Worm (Caenorhabditis elegans) whole organism, mixed stage, embryonic: ENCODE results near the gene pqn-54.

Source experiments
- M03D4.4 ChIP-seq: sonication (generic microtip); optimal IDR thresholded peaks from 2 replicates; lab custom pipeline; 2017; ENCODE audit warnings: mild to moderate bottlenecking, missing genetic modification characterization, missing compliant biosample characterization
- blmp-1 ChIP-seq: fragments of 150-350 bp; optimal IDR thresholded peaks from 2 replicates; lab custom pipeline; 2014; ENCODE audit warnings: missing biosample characterization, missing genetic modification characterization
- ceh-39 ChIP-seq: fragments of 150-350 bp; optimal IDR thresholded peaks from 2 replicates; lab custom pipeline; 2014; ENCODE audit warnings: missing biosample characterization, missing genetic modification characterization
- ceh-43 ChIP-seq: fragments of 200-800 bp; sonication (Bioruptor generic); optimal IDR thresholded peaks from 2 replicates; lab custom pipeline; 2018; ENCODE audit warnings: mild to moderate bottlenecking, missing genetic modification characterization, moderate library complexity, missing compliant biosample characterization
- ceh-83 ChIP-seq: fragments of 200-800 bp; sonication (Bioruptor generic); optimal IDR thresholded peaks from 2 replicates; lab custom pipeline; 2018; ENCODE audit warnings: mild to moderate bottlenecking, missing genetic modification characterization, missing compliant biosample characterization
- cnd-1 ChIP-seq: fragments of 200-800 bp; sonication (Bioruptor generic); optimal IDR thresholded peaks from 2 replicates; lab custom pipeline; 2018; ENCODE audit warnings: mild to moderate bottlenecking, missing genetic modification characterization, missing compliant biosample characterization
- drap-1 ChIP-seq: fragments of 200-800 bp; sonication (Bioruptor generic); optimal IDR thresholded peaks from 3 replicates; lab custom pipeline; 2018; ENCODE audit warnings: mild to moderate bottlenecking, missing genetic modification characterization, missing compliant biosample characterization
- elt-1 ChIP-seq: sonication (generic microtip); optimal IDR thresholded peaks from 2 replicates; lab custom pipeline; 2017; ENCODE audit warnings: missing genetic modification characterization, mild to moderate bottlenecking, missing compliant biosample characterization, antibody characterized with exemption, moderate library complexity, borderline replicate concordance; ENCODE audit not compliant: insufficient read depth
- elt-3 ChIP-seq: fragments of 150-350 bp; optimal IDR thresholded peaks from 2 replicates; lab custom pipeline; 2014; ENCODE audit warnings: missing biosample characterization, missing genetic modification characterization
- flh-1 ChIP-seq: fragments of 200-800 bp; sonication (Bioruptor generic); optimal IDR thresholded peaks from 2 replicates; lab custom pipeline; 2018; ENCODE audit warnings: mild to moderate bottlenecking, missing genetic modification characterization, moderate library complexity, missing compliant biosample characterization
- ham-2 ChIP-seq: fragments of 200-800 bp; sonication (Bioruptor generic); optimal IDR thresholded peaks from 2 replicates; lab custom pipeline; 2018; ENCODE audit warnings: mild to moderate bottlenecking, missing genetic modification characterization, missing compliant biosample characterization
- hlh-1 ChIP-seq: fragments of 150-350 bp; optimal IDR thresholded peaks from 2 replicates; lab custom pipeline; 2014; ENCODE audit warnings: missing biosample characterization, missing genetic modification reagents, missing genetic modification characterization
- lin-13 ChIP-seq: fragments of 150-350 bp; optimal IDR thresholded peaks from 2 replicates; lab custom pipeline; 2014; ENCODE audit warnings: missing biosample characterization, missing genetic modification characterization
- lin-32 ChIP-seq: fragments of 200-800 bp; sonication (Bioruptor generic); optimal IDR thresholded peaks from 2 replicates; lab custom pipeline; 2018; ENCODE audit warnings: mild to moderate bottlenecking, missing genetic modification characterization, missing compliant biosample characterization
- lsy-2 ChIP-seq: fragments of 150-350 bp; optimal IDR thresholded peaks from 2 replicates; lab custom pipeline; 2014; ENCODE audit warnings: missing biosample characterization, missing genetic modification characterization
- mab-5 ChIP-seq: fragments of 150-350 bp; optimal IDR thresholded peaks from 2 replicates; lab custom pipeline; 2014; ENCODE audit warnings: missing biosample characterization, missing genetic modification characterization
- mep-1 ChIP-seq: fragments of 150-350 bp; optimal IDR thresholded peaks from 2 replicates; lab custom pipeline; 2017; ENCODE audit warnings: missing biosample characterization, missing genetic modification reagents, missing genetic modification characterization, inconsistent platforms
- mls-2 ChIP-seq: sonication (generic microtip); optimal IDR thresholded peaks from 2 replicates; lab custom pipeline; 2016; ENCODE audit warnings: mild to moderate bottlenecking, missing genetic modification characterization, moderate library complexity, missing compliant biosample characterization
- nhr-12 ChIP-seq: fragments of 150-350 bp; optimal IDR thresholded peaks from 2 replicates; lab custom pipeline; 2014; ENCODE audit warnings: missing biosample characterization, missing genetic modification characterization
- nhr-2 ChIP-seq: fragments of 150-350 bp; optimal IDR thresholded peaks from 2 replicates; lab custom pipeline; 2014; ENCODE audit warnings: missing biosample characterization, missing genetic modification characterization
- nhr-237 ChIP-seq: fragments of 150-350 bp; optimal IDR thresholded peaks from 2 replicates; lab custom pipeline; 2014; ENCODE audit warnings: missing biosample characterization, missing genetic modification characterization
- nhr-28 ChIP-seq: fragments of 150-350 bp; optimal IDR thresholded peaks from 2 replicates; lab custom pipeline; 2014; ENCODE audit warnings: missing biosample characterization, missing genetic modification characterization
- pha-4 ChIP-seq: fragments of 150-350 bp; optimal IDR thresholded peaks from 2 replicates; lab custom pipeline; 2018; ENCODE audit warnings: missing biosample characterization, missing genetic modification reagents, missing genetic modification characterization
- sem-2 ChIP-seq: fragments of 200-800 bp; sonication (Bioruptor generic); optimal IDR thresholded peaks from 2 replicates; lab custom pipeline; 2018; ENCODE audit warnings: mild to moderate bottlenecking, missing genetic modification characterization, missing compliant biosample characterization
- snpc-4 ChIP-seq: fragments of 150-350 bp; optimal IDR thresholded peaks from 2 replicates; lab custom pipeline; 2014; ENCODE audit warnings: missing biosample characterization, missing genetic modification characterization
- sptf-1 ChIP-seq: sonication (generic microtip); optimal IDR thresholded peaks from 2 replicates; lab custom pipeline; 2017; ENCODE audit warnings: mild to moderate bottlenecking, missing genetic modification characterization, moderate library complexity, missing compliant biosample characterization
- tbx-8 ChIP-seq: fragments of 200-800 bp; sonication (Bioruptor generic); optimal IDR thresholded peaks from 2 replicates; lab custom pipeline; 2018; ENCODE audit warnings: mild to moderate bottlenecking, missing genetic modification characterization, moderate library complexity, missing compliant biosample characterization
- unc-120 ChIP-seq: sonication (generic microtip); optimal IDR thresholded peaks from 2 replicates; lab custom pipeline; 2017; ENCODE audit warnings: missing genetic modification characterization, missing compliant biosample characterization; ENCODE audit not compliant: poor library complexity, severe bottlenecking
- unc-39 ChIP-seq: fragments of 150-350 bp; optimal IDR thresholded peaks from 2 replicates; lab custom pipeline; 2014; ENCODE audit warnings: missing biosample characterization, missing genetic modification characterization
- unc-62 ChIP-seq: fragments of 150-350 bp; optimal IDR thresholded peaks from 2 replicates; lab custom pipeline; 2014; ENCODE audit warnings: missing biosample characterization, missing genetic modification reagents, missing genetic modification characterization
- zip-8 ChIP-seq: fragments of 150-350 bp; optimal IDR thresholded peaks from 2 replicates; lab custom pipeline; 2014; ENCODE audit warnings: missing biosample characterization, missing genetic modification characterization
- ztf-11 ChIP-seq: fragments of 150-350 bp; optimal IDR thresholded peaks from 2 replicates; lab custom pipeline; 2014; ENCODE audit warnings: missing biosample characterization, missing genetic modification characterization

pqn-54 gene

DNA sequence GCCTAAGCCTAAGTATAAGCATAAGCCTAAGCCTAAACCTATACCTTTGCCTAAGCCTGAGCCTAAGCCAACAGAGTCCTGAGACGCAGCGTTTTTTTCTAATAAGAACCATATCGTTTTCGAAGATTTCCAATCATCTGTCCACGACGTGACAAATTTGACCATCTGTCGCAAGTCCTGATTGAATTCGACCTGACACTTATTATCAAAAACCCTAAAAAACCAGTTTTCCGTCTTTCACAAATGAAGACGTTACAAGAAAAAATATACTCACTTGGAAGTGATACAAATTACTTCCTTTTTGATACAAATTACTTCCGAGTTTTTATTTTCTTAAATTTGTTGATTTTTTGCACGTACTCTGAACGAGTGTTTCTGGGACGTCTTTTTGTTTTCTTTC, 26.6 kb upstream of the pqn-54 start:
- TF ChIP-seq nhr-12 (tag; lab: Kevin White, UChicago), result no peak
- TF ChIP-seq lin-32 (GFP tag; lab: Kevin White, UChicago), result no peak
- TF ChIP-seq elt-1 (tag; lab: Kevin White, UChicago), result no peak
- TF ChIP-seq lin-13 (tag; lab: Kevin White, UChicago), result no peak
- TF ChIP-seq elt-3 (tag; lab: Kevin White, UChicago), result no peak
- TF ChIP-seq M03D4.4 (tag; lab: Kevin White, UChicago), result no peak
- TF ChIP-seq ceh-83 (GFP tag; lab: Kevin White, UChicago), result no peak
- TF ChIP-seq ztf-11, result no peak
- no peak for TF ChIP-seq ceh-43 (GFP tag; lab: Kevin White, UChicago)
- TF ChIP-seq ceh-39 (tag; lab: Kevin White, UChicago), result no peak
- no peak for TF ChIP-seq blmp-1
- no peak for TF ChIP-seq sem-2
- no peak for TF ChIP-seq nhr-237 (tag; lab: Kevin White, UChicago)
- no peak for TF ChIP-seq lsy-2 (tag; lab: Kevin White, UChicago)
- TF ChIP-seq snpc-4 (tag; lab: Kevin White, UChicago), result no peak
- no peak for TF ChIP-seq nhr-28
- TF ChIP-seq cnd-1 (tag; lab: Kevin White, UChicago), result no peak
- TF ChIP-seq unc-120 (tag; lab: Kevin White, UChicago), result no peak
- no peak for TF ChIP-seq hlh-1 (tag; lab: Kevin White, UChicago)

DNA sequence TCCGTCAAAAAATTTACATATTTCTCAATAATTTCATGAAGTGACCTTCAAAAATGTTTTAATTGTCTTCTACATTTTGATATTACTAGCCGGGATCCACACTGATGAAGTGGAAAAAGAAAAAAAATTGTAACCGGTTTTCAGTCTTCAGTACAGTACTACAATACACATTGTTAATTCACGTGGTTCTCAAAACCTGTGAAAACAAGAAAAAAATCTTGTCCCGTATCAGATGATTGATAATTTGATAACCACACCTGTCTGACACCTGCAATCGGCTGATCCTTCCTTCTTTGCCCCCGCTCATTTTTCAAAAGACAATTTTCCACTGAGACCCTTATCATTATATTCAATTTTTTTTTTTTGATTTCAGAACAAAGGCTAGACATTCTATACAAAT, 26.0 kb upstream of the pqn-54 start, which contains the start of gene R09B5.11:
Gene R09B5.11, plus strand, starts transcription at position 374 of the 400 bp plus-strand sequence.
- no peak for TF ChIP-seq sem-2
- no peak for TF ChIP-seq nhr-28
- TF ChIP-seq nhr-2 (tag; lab: Kevin White, UChicago), result no peak
- TF ChIP-seq blmp-1, result no peak
- TF ChIP-seq nhr-12 (tag; lab: Kevin White, UChicago), result no peak
- TF ChIP-seq pha-4 (tag; lab: Kevin White, UChicago), result no peak
- TF ChIP-seq flh-1, result no peak
- no peak for TF ChIP-seq zip-8 (tag; lab: Kevin White, UChicago)
- no peak for TF ChIP-seq elt-3 (tag; lab: Kevin White, UChicago)
- TF ChIP-seq ham-2, result no peak
- no peak for TF ChIP-seq ceh-39 (tag; lab: Kevin White, UChicago)
- no peak for TF ChIP-seq mab-5 (tag; lab: Kevin White, UChicago)
- no peak for TF ChIP-seq sptf-1 (tag; lab: Kevin White, UChicago)
- TF ChIP-seq mls-2 (tag; lab: Kevin White, UChicago), result no peak
- TF ChIP-seq snpc-4 (tag; lab: Kevin White, UChicago), result no peak
- TF ChIP-seq tbx-8 (GFP tag; lab: Kevin White, UChicago), result no peak
- TF ChIP-seq hlh-1 (tag; lab: Kevin White, UChicago), result no peak
- TF ChIP-seq, all 35 proteins: peak for 0

DNA sequence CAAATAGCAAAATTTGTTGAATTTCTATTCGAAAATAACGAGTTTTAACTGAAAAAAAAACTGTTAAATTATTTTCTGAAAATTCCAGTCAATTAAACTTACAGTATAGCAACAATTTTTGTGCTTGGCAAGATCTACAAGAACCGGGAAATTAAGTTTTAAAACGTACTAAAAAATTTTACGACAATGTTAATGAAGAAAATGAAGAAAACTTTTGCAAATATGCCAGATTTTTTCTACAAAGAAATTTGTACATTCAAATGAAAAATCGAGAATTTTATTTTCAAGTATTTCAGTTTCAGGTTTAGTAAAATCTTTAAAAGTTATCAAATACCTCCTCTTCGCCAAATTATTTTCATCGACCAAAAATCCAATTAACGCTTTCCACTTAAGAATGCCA, 22.7 kb upstream of the pqn-54 start, which contains the start of gene cnc-11:
Gene cnc-11, plus strand, starts transcription at position 301 of the 400 bp plus-strand sequence.
- TF ChIP-seq nhr-28 (no peak), snpc-4 (tag; lab: Kevin White, UChicago) (no peak), unc-39 (tag; lab: Kevin White, UChicago) (no peak), sem-2 (no peak), unc-62 (GFP tag; lab: Kevin White, UChicago) (no peak), ceh-39 (tag; lab: Kevin White, UChicago) (no peak), lin-32 (GFP tag; lab: Kevin White, UChicago) (no peak), hlh-1 (tag; lab: Kevin White, UChicago) (no peak), elt-1 (tag; lab: Kevin White, UChicago) (no peak), nhr-12 (tag; lab: Kevin White, UChicago) (no peak), flh-1 (no peak), nhr-237 (tag; lab: Kevin White, UChicago) (no peak)

DNA sequence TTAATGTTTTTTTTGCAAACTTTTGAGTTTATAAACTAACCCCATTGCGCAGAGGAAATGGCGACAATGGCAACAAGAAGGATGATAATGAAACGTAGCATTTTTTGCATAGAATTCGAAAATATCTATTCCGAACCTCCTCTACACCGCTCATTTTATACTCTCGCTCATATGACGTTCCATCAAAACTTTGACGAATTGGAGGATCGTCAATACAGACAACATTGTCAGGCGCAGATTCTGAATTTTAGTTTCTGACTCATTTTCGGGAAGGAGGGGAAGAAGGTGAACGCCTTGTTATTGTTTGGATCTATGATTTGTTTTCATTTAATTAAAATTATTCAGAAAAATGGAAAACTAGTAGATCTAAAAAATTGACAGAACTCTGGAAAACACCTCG, 20.6 kb upstream of the pqn-54 start, which contains the start of gene cnc-1:
Gene cnc-1, minus strand, starts transcription at position 101 of the 400 bp plus-strand sequence.
- TF ChIP-seq drap-1 (GFP tag; lab: Kevin White, UChicago) (no peak), nhr-2 (tag; lab: Kevin White, UChicago) (no peak), sem-2 (no peak), lin-32 (GFP tag; lab: Kevin White, UChicago) (no peak)

DNA sequence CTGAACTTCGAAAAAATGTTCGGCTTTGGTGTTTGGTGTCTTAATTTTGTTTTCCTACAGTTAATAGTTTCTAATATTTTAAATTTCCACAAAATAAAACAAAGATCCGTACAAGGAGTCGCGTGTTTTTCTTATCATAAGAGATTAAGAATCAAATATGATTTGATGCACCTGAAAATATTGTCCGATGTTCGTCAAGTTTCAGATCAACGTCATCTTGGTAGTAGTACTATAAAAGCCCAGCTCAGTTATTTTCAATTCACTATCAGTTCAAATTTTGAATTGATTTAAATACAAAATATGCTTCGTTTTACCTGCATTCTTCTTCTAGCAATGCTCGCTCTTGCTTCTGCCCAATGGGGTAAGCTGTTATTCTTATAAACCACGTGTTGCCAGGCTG, 19.7 kb upstream of the pqn-54 start, which contains the start of gene cnc-5:
Gene cnc-5, plus strand, starts transcription at position 301 of the 400 bp plus-strand sequence.
- TF ChIP-seq sptf-1 (tag; lab: Kevin White, UChicago) (no peak), blmp-1 (no peak), lin-32 (GFP tag; lab: Kevin White, UChicago) (no peak), mep-1 (no peak), elt-3 (tag; lab: Kevin White, UChicago) (no peak), flh-1 (no peak), unc-39 (tag; lab: Kevin White, UChicago) (no peak), M03D4.4 (tag; lab: Kevin White, UChicago) (no peak)
